Worm (Caenorhabditis elegans): ENCODE results near the gene C35B1.9.

DNA sequence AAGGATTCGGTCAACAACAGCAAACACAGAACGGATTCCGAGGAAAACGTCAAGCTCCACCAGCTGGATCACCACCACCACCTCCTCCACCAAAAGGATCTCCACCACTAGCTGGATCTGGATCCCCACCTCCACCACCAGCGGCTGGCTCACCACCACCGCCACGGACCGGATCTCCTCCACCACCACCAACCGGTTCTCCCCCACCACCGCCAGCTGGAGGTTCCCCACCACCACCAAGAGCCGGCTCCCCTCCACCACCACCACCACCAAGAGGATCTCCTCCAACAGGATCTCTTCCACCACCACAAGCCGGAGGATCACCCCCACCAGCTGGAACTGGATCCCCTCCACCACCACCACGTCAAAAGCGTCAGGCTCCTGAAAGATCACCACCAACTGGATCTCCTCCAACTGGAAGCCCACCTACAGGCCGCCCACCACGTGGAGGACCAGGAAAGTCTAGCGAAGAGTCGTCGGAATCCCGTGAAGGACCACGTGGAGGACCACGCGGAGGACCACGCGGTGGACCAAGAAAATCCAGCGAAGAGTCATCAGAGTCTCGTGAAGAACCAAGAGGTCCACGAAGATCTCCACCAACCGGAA is 4.0 kb downstream of the C35B1.9 start:
- TF ChIP-seq ama-1 (optimal IDR thresholded peaks at IDR 0.05) (no peak), tra-4 (tag; optimal IDR thresholded peaks at IDR 0.05) (no peak), hnd-1 (tag; optimal IDR thresholded peaks at IDR 0.05) (no peak), hmbx-1 (tag; optimal IDR thresholded peaks at IDR 0.05) (no peak), tbx-37 (GFP tag; conservative IDR thresholded peaks at IDR 0.05) (no peak), aly-1 (tag; optimal IDR thresholded peaks at IDR 0.05) (no peak), flt-1 (GFP tag; IDR thresholded peaks at IDR 0.05) (no peak), scrt-1 (GFP tag; IDR thresholded peaks at IDR 0.05) (no peak)

All from whole organism, early embryonic.